Worm (Caenorhabditis elegans) whole organism, young adult: Measurements from ENCODE around the gene mre-11.

Experiments
- D2030.7 ChIP-seq: fragments of 200-800 bp; sonication (Bioruptor generic); IDR thresholded peaks from 2 replicates; pipeline ENCODE4 v1.3.6; 2022; ENCODE audit warnings: missing genetic modification reagents, missing genetic modification characterization, missing compliant biosample characterization
- F33H1.4 ChIP-seq: fragments of 200-800 bp; sonication (Bioruptor generic); IDR thresholded peaks from 2 replicates; pipeline ENCODE4 v1.3.6; 2022; ENCODE audit warnings: missing genetic modification reagents, missing genetic modification characterization, missing compliant biosample characterization
- F52B5.7 ChIP-seq: sonication (generic microtip); optimal IDR thresholded peaks from 2 replicates; lab custom pipeline; 2016; ENCODE audit warnings: mild to moderate bottlenecking, missing genetic modification characterization, missing compliant biosample characterization
- F57A8.1 ChIP-seq: fragments of 200-800 bp; sonication (Bioruptor generic); optimal IDR thresholded peaks from 2 replicates; lab custom pipeline; 2018; ENCODE audit warnings: mild to moderate bottlenecking, missing genetic modification characterization, moderate library complexity, missing compliant biosample characterization
- K12H6.12 ChIP-seq: fragments of 200-800 bp; sonication (Bioruptor generic); optimal IDR thresholded peaks from 2 replicates; lab custom pipeline; 2018; ENCODE audit warnings: mild to moderate bottlenecking, missing genetic modification characterization, missing compliant biosample characterization
- T26A5.8 ChIP-seq: sonication (generic microtip); optimal IDR thresholded peaks from 2 replicates; lab custom pipeline; 2016; ENCODE audit warnings: missing genetic modification characterization, missing compliant biosample characterization
- Y53F4B.3 ChIP-seq: fragments of 200-800 bp; sonication (Bioruptor generic); IDR thresholded peaks from 2 replicates; pipeline ENCODE4 v1.3.6; 2022; ENCODE audit warnings: missing genetic modification reagents, missing genetic modification characterization, missing compliant biosample characterization
- Y53G8AR.9 ChIP-seq: fragments of 200-800 bp; sonication (Bioruptor generic); conservative IDR thresholded peaks from 2 replicates; pipeline ENCODE4 v1.3.6; 2022; ENCODE audit warnings: missing genetic modification reagents, missing genetic modification characterization, missing compliant biosample characterization
- Y56A3A.18 ChIP-seq: fragments of 200-800 bp; sonication (Bioruptor generic); IDR thresholded peaks from 2 replicates; pipeline ENCODE4 v1.3.6; 2022; ENCODE audit warnings: missing genetic modification reagents, missing genetic modification characterization, missing compliant biosample characterization
- akir-1 ChIP-seq: fragments of 200-800 bp; sonication (Bioruptor generic); optimal IDR thresholded peaks from 2 replicates; lab custom pipeline; 2018; ENCODE audit warnings: mild to moderate bottlenecking, missing genetic modification characterization, moderate library complexity, missing compliant biosample characterization
- atf-7 ChIP-seq: sonication (generic microtip); optimal IDR thresholded peaks from 2 replicates; lab custom pipeline; 2017; ENCODE audit warnings: mild to moderate bottlenecking, missing genetic modification characterization, missing compliant biosample characterization
- attf-6 ChIP-seq: fragments of 200-800 bp; sonication (Bioruptor generic); IDR thresholded peaks from 2 replicates; pipeline ENCODE4 v1.3.6; 2022; ENCODE audit warnings: missing genetic modification reagents, missing genetic modification characterization, missing compliant biosample characterization
- bed-1 ChIP-seq: fragments of 200-800 bp; sonication (Bioruptor generic); IDR thresholded peaks from 2 replicates; pipeline ENCODE4 v1.3.6; 2022; ENCODE audit warnings: missing genetic modification reagents, missing genetic modification characterization, missing compliant biosample characterization
- cebp-1 ChIP-seq, 2 experiments: fragments of 200-800 bp in 1 of 2; sonication (Bioruptor generic) in 1 of 2; sonication (generic microtip) in 1 of 2; IDR thresholded peaks in 1 of 2; optimal IDR thresholded peaks in 1 of 2; 2 replicates each; pipeline versions ENCODE4 v1.3.6 to Lab custom; 2017 to 2022; ENCODE audit warnings: missing compliant biosample characterization in 2 of 2, missing genetic modification characterization in 2 of 2, mild to moderate bottlenecking in 1 of 2, missing genetic modification reagents in 1 of 2, moderate library complexity in 1 of 2
- ceh-40 ChIP-seq: fragments of 200-800 bp; sonication (Bioruptor generic); IDR thresholded peaks from 2 replicates; pipeline ENCODE4 v1.3.6; 2022; ENCODE audit warnings: missing genetic modification characterization, missing compliant biosample characterization
- ceh-91 ChIP-seq: fragments of 200-800 bp; sonication (Bioruptor generic); IDR thresholded peaks from 2 replicates; pipeline ENCODE4 v1.3.6; 2022; ENCODE audit warnings: missing genetic modification reagents, missing genetic modification characterization, missing compliant biosample characterization
- die-1 ChIP-seq: sonication (generic microtip); optimal IDR thresholded peaks from 2 replicates; lab custom pipeline; 2016; ENCODE audit warnings: missing genotype, mild to moderate bottlenecking, missing genetic modification characterization, missing compliant biosample characterization
- dox-1 ChIP-seq: fragments of 200-800 bp; sonication (Bioruptor generic); IDR thresholded peaks from 2 replicates; pipeline ENCODE4 v1.3.6; 2022; ENCODE audit warnings: missing genetic modification reagents, missing genetic modification characterization, missing compliant biosample characterization
- dpl-1 ChIP-seq: fragments of 150-350 bp; optimal IDR thresholded peaks from 2 replicates; lab custom pipeline; 2014; ENCODE audit warnings: missing biosample characterization, missing genetic modification reagents, missing genetic modification characterization
- ekl-4 ChIP-seq: fragments of 200-800 bp; sonication (Bioruptor generic); IDR thresholded peaks from 2 replicates; pipeline ENCODE4 v1.3.6; 2022; ENCODE audit warnings: missing genetic modification reagents, missing genetic modification characterization, missing compliant biosample characterization
- ets-4 ChIP-seq: fragments of 200-800 bp; sonication (Bioruptor generic); optimal IDR thresholded peaks from 2 replicates; lab custom pipeline; 2018; ENCODE audit warnings: mild to moderate bottlenecking, missing genetic modification characterization, missing compliant biosample characterization
- gei-17 ChIP-seq: fragments of 200-800 bp; sonication (Bioruptor generic); optimal IDR thresholded peaks from 2 replicates; lab custom pipeline; 2018; ENCODE audit warnings: mild to moderate bottlenecking, missing genetic modification characterization, missing compliant biosample characterization
- him-1 ChIP-seq: sonication (generic microtip); optimal IDR thresholded peaks from 2 replicates; lab custom pipeline; 2016; ENCODE audit warnings: missing genotype, missing genetic modification reagents, missing genetic modification characterization, missing compliant biosample characterization
- hmg-1.2 ChIP-seq: fragments of 200-800 bp; sonication (Bioruptor generic); IDR thresholded peaks from 2 replicates; pipeline ENCODE4 v1.3.6; 2022; ENCODE audit warnings: missing genetic modification reagents, missing genetic modification characterization, missing compliant biosample characterization
- hmg-20 ChIP-seq: fragments of 200-800 bp; sonication (Bioruptor generic); IDR thresholded peaks from 2 replicates; pipeline ENCODE4 v1.3.6; 2022; ENCODE audit warnings: missing genetic modification reagents, missing genetic modification characterization, missing compliant biosample characterization
- hrde-1 ChIP-seq: sonication (generic microtip); optimal IDR thresholded peaks from 2 replicates; lab custom pipeline; 2016; ENCODE audit warnings: missing genetic modification characterization, mild to moderate bottlenecking, missing compliant biosample characterization, moderate library complexity, missing genotype, missing genetic modification reagents, borderline replicate concordance
- lin-26 ChIP-seq: fragments of 200-800 bp; sonication (Bioruptor generic); IDR thresholded peaks from 2 replicates; pipeline ENCODE4 v1.3.6; 2022; ENCODE audit warnings: missing genetic modification reagents, missing genetic modification characterization, missing compliant biosample characterization
- lin-54 ChIP-seq: fragments of 200-800 bp; sonication (Bioruptor generic); optimal IDR thresholded peaks from 2 replicates; lab custom pipeline; 2018; ENCODE audit warnings: mild to moderate bottlenecking, missing genetic modification characterization, missing compliant biosample characterization
- madf-3 ChIP-seq: fragments of 200-800 bp; sonication (Bioruptor generic); IDR thresholded peaks from 2 replicates; pipeline ENCODE4 v1.3.6; 2022; ENCODE audit warnings: missing genetic modification reagents, missing genetic modification characterization, missing compliant biosample characterization
- madf-8 ChIP-seq: fragments of 200-800 bp; sonication (Bioruptor generic); conservative IDR thresholded peaks from 2 replicates; pipeline ENCODE4 v1.3.6; 2022; ENCODE audit warnings: missing genetic modification reagents, missing genetic modification characterization, missing compliant biosample characterization
- mxl-1 ChIP-seq: sonication (generic microtip); optimal IDR thresholded peaks from 2 replicates; lab custom pipeline; 2016; ENCODE audit warnings: missing genetic modification characterization, missing compliant biosample characterization
- nhr-27 ChIP-seq: fragments of 200-800 bp; sonication (Bioruptor generic); optimal IDR thresholded peaks from 2 replicates; lab custom pipeline; 2018; ENCODE audit warnings: mild to moderate bottlenecking, missing genetic modification characterization, moderate library complexity, missing compliant biosample characterization
- rcor-1 ChIP-seq: fragments of 200-800 bp; sonication (Bioruptor generic); IDR thresholded peaks from 2 replicates; pipeline ENCODE4 v1.3.6; 2022; ENCODE audit warnings: missing genetic modification reagents, missing genetic modification characterization, missing compliant biosample characterization
- snpc-4 ChIP-seq, 5 experiments: fragments of 150-350 bp in 1 of 5; sonication (generic microtip) in 4 of 5; optimal IDR thresholded peaks; 2 replicates each; lab custom pipeline; 2014 to 2018; ENCODE audit warnings: missing genetic modification characterization in 5 of 5, missing biosample characterization in 3 of 5, antibody characterized with exemption in 2 of 5, mild to moderate bottlenecking in 2 of 5, missing compliant biosample characterization in 2 of 5, missing genotype in 2 of 5, moderate library complexity in 2 of 5, missing genetic modification reagents in 1 of 5
- sptf-2 ChIP-seq: fragments of 200-800 bp; sonication (Bioruptor generic); optimal IDR thresholded peaks from 2 replicates; lab custom pipeline; 2018; ENCODE audit warnings: mild to moderate bottlenecking, missing genetic modification characterization, missing compliant biosample characterization
- tbp1 ChIP-seq: fragments of 200-800 bp; sonication (Bioruptor generic); optimal IDR thresholded peaks from 2 replicates; lab custom pipeline; 2018; ENCODE audit warnings: mild to moderate bottlenecking, missing genetic modification characterization, missing compliant biosample characterization
- tlf-1 ChIP-seq: fragments of 200-800 bp; sonication (Bioruptor generic); optimal IDR thresholded peaks from 2 replicates; lab custom pipeline; 2018; ENCODE audit warnings: mild to moderate bottlenecking, missing genetic modification characterization, missing compliant biosample characterization
- zfh-2 ChIP-seq: fragments of 200-800 bp; sonication (Bioruptor generic); conservative IDR thresholded peaks from 2 replicates; pipeline ENCODE4 v1.3.6; 2022; ENCODE audit warnings: missing genetic modification reagents, missing genetic modification characterization, missing compliant biosample characterization
- ztf-26 ChIP-seq: sonication (generic microtip); optimal IDR thresholded peaks from 2 replicates; lab custom pipeline; 2017; ENCODE audit warnings: missing genetic modification characterization, missing compliant biosample characterization

mre-11 gene

DNA sequence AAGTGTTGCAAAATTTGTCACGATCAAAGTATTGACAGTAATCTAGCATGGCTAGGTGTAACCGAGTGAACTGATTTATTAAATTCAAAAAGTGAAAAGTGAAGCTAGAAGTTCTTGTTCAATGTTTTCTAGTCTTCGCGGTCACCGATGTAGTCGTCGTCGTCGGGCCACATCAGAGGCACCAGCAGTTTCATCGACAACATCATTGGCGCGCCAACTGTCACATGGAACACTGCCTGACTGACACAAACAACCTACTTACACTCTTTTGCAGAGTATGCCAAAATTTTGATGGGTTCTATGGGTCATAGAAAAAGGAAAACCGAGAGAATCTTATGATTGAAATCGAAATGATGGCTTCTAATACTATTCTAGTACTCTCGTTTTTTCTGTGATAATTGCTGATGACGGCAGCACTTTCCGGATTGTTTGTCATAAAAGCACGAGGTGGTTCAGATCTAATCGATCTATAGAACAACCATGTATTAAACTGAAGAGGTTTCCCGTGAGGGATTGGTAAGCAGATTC lies 11.2 kb downstream of the mre-11 start:
- TF ChIP-seq ekl-4 (GFP tag; lab: Robert Waterston, UW): 0 out of 2 replicates have a peak, but pooled peaks have one; percentile 9
- TF ChIP-seq ceh-91: no peak
- no peak for TF ChIP-seq F57A8.1 (GFP tag; lab: Kevin White, UChicago)
- TF ChIP-seq dpl-1 (GFP tag; lab: Kevin White, UChicago): no peak
- no peak for TF ChIP-seq hmg-1.2 (GFP tag; lab: Robert Waterston, UW)
- TF ChIP-seq cebp-1 (GFP tag; IDR thresholded peaks at IDR 0.05; lab: Robert Waterston, UW): 0 out of 2 replicates have a peak, but pooled peaks have one; percentile 10
- no peak for TF ChIP-seq cebp-1 (tag; optimal IDR thresholded peaks at IDR 0.05; lab: Kevin White, UChicago)

- TF ChIP-seq F33H1.4 (GFP tag; lab: Robert Waterston, UW) (no peak), madf-3 (GFP tag; lab: Robert Waterston, UW) (no peak)
Observed at ce11 chrV:10724472-10724871, 12.2 kb downstream of the mre-11 start.

- TF ChIP-seq D2030.7 (GFP tag; lab: Robert Waterston, UW) (no peak), mxl-1 (tag; lab: Kevin White, UChicago) (no peak), tbp1 (GFP tag; lab: Kevin White, UChicago) (no peak), ets-4 (no peak), Y56A3A.18 (GFP tag; lab: Robert Waterston, UW) (no peak), ceh-40 (GFP tag; lab: Robert Waterston, UW) (no peak), bed-1 (GFP tag; lab: Robert Waterston, UW) (no peak), K12H6.12 (tag; lab: Kevin White, UChicago) (no peak), Y53F4B.3 (no peak), tlf-1 (GFP tag; lab: Kevin White, UChicago) (no peak), sptf-2 (GFP tag; lab: Kevin White, UChicago) (no peak), ztf-26 (tag; lab: Kevin White, UChicago) (no peak), die-1 (tag; lab: Kevin White, UChicago) (no peak), attf-6 (no peak), hrde-1 (tag; lab: Kevin White, UChicago) (no peak), F57A8.1 (GFP tag; lab: Kevin White, UChicago) (no peak), nhr-27 (tag; lab: Kevin White, UChicago) (no peak), rcor-1 (no peak), lin-26 (GFP tag; lab: Robert Waterston, UW) (no peak), F52B5.7 (tag; lab: Kevin White, UChicago) (no peak)
Observed at ce11 chrV:10723583-10723982, 13.1 kb downstream of the mre-11 start.

DNA sequence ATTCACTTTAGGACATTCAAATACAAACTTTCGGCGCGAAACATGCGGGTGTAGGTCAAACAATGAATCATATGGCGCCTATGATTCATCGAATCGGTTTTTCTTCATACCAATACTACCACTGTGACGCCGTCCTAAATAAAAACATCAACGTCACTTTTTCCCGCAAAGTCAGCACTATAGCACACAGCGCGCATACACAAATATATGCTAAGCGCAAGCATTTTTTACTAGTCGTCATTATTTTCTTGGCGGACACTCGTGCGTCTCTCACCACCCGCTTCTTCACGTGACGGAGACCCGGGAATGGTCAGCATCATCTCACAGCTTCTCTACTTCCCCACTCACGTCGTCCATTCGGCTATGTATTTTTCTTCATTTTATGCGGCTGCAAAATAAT lies 13.5 kb downstream of the mre-11 start:
- TF ChIP-seq lin-54 (GFP tag; lab: Kevin White, UChicago) (no peak), gei-17 (no peak), Y56A3A.18 (GFP tag; lab: Robert Waterston, UW) (no peak), ztf-26 (tag; lab: Kevin White, UChicago) (no peak), dpl-1 (GFP tag; lab: Kevin White, UChicago) (no peak), Y53G8AR.9 (GFP tag; lab: Robert Waterston, UW) (no peak), madf-3 (GFP tag; lab: Robert Waterston, UW) (no peak), zfh-2 (no peak), atf-7 (no peak), akir-1 (GFP tag; lab: Kevin White, UChicago) (no peak), madf-8 (no peak), hmg-20 (no peak), snpc-4 (GFP tag; optimal IDR thresholded peaks at IDR 0.05; lab: Kevin White, UChicago) (no peak), snpc-4 (tag; optimal IDR thresholded peaks at IDR 0.05; lab: Kevin White, UChicago) (no peak), dox-1 (GFP tag; lab: Robert Waterston, UW) (no peak), T26A5.8 (tag; lab: Kevin White, UChicago) (no peak), him-1 (tag; lab: Kevin White, UChicago) (no peak)
